Worm (Caenorhabditis elegans): ENCODE measurements around the gene avr-15.

Gene avr-15

ce11 chrV:13453334-13453733 is 58.2 kb downstream of the avr-15 start, which contains the start of gene lurp-2:
TSS of gene lurp-2 (plus strand) at chrV:13453634.
- TF ChIP-seq fos-1 (tag; optimal IDR thresholded peaks at IDR 0.05) (no peak), lin-15B (tag; optimal IDR thresholded peaks at IDR 0.05) (no peak), nhr-111 (GFP tag; optimal IDR thresholded peaks at IDR 0.05) (no peak), attf-4 (tag; optimal IDR thresholded peaks at IDR 0.05) (no peak)
